Worm (Caenorhabditis elegans): Measurements from ENCODE around the gene lgx-1.

ce11 chrX:5512707-5513106 is 25.6 kb downstream of the lgx-1 start:
- no peak for TF ChIP-seq nhr-12 (tag; optimal IDR thresholded peaks at IDR 0.05)
- no peak for TF ChIP-seq unc-30 (tag; optimal IDR thresholded peaks at IDR 0.05)

All from whole organism, L1 larva.